Worm (Caenorhabditis elegans): ENCODE measurements around the gene grd-3.

grd-3 gene

DNA sequence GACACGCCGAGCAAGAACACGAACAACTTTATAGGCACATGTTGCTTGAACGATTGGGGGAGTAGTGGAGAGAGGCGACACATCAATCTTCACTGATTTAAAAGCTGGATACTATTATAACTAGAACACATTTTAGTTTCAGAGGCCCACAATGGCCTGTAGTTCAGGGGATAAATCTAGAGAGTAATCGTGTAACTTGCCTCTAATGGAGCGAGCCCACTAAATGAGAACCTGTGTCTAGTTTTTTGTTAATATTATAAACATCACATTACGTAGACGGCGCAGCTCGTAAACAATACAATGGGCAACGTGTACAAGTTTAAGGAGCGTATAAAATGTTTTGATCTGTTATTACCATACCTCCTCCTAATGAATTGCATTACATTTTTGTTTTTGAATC, 5.2 kb downstream of the grd-3 start, which contains the start of gene F58E2.5:
Gene F58E2.5, plus strand, starts transcription at position 301 of the 400 bp plus-strand sequence.
- TF ChIP-seq hmg-4 (GFP tag; optimal IDR thresholded peaks at IDR 0.05) = no peak
- no peak for TF ChIP-seq tbx-11 (GFP tag; IDR thresholded peaks at IDR 0.05)
- TF ChIP-seq B0310.2 (tag; optimal IDR thresholded peaks at IDR 0.05) = no peak
- TF ChIP-seq aly-1 (tag; optimal IDR thresholded peaks at IDR 0.05) = no peak
- TF ChIP-seq scrt-1 (GFP tag; IDR thresholded peaks at IDR 0.05) = no peak
- TF ChIP-seq tra-4 (tag; optimal IDR thresholded peaks at IDR 0.05) = no peak
- TF ChIP-seq ceh-36 (tag; optimal IDR thresholded peaks at IDR 0.05) = no peak
- no peak for TF ChIP-seq ets-7 (tag; optimal IDR thresholded peaks at IDR 0.05)
- no peak for TF ChIP-seq sea-1 (GFP tag; conservative IDR thresholded peaks at IDR 0.05)
- TF ChIP-seq hmbx-1 (tag; optimal IDR thresholded peaks at IDR 0.05) = no peak
- no peak for TF ChIP-seq ama-1 (optimal IDR thresholded peaks at IDR 0.05)
- no peak for TF ChIP-seq F13C5.2 (tag; optimal IDR thresholded peaks at IDR 0.05)
- TF ChIP-seq flt-1 (GFP tag; IDR thresholded peaks at IDR 0.05) = no peak
- no peak for TF ChIP-seq pes-1 (GFP tag; IDR thresholded peaks at IDR 0.05)
- TF ChIP-seq tbx-37 (GFP tag; conservative IDR thresholded peaks at IDR 0.05) = no peak
- no peak for TF ChIP-seq hnd-1 (tag; optimal IDR thresholded peaks at IDR 0.05)
- no peak for TF ChIP-seq ceh-13 (GFP tag; optimal IDR thresholded peaks at IDR 0.05)

DNA sequence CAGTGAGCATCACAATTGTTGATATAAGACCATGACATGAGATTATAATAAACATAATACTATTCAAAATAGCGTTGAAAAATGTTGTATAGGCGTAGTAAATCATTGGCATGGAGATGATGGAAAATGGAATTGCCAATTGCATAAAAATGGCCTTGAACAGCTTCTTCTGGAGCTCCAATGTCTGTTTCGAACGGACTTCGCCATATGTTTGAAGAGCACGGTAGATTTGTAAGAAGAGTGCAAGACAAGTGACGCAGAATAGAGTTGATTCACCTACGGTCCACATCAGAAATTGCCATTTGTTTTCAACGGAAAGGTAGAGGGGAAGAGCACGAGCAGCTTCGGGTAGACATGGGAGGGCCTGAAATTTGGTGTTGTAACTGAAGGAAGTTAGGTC, 7.9 kb downstream of the grd-3 start:
- no peak for TF ChIP-seq hmg-4 (GFP tag; optimal IDR thresholded peaks at IDR 0.05)
- TF ChIP-seq flt-1 (GFP tag; IDR thresholded peaks at IDR 0.05) = no peak
- TF ChIP-seq ceh-36 (tag; optimal IDR thresholded peaks at IDR 0.05) = no peak
- TF ChIP-seq pes-1 (GFP tag; IDR thresholded peaks at IDR 0.05) = no peak
- TF ChIP-seq ama-1 (optimal IDR thresholded peaks at IDR 0.05) = no peak
- TF ChIP-seq hnd-1 (tag; optimal IDR thresholded peaks at IDR 0.05) = no peak
- TF ChIP-seq B0310.2 (tag; optimal IDR thresholded peaks at IDR 0.05) = no peak
- no peak for TF ChIP-seq F13C5.2 (tag; optimal IDR thresholded peaks at IDR 0.05)
- no peak for TF ChIP-seq hmbx-1 (tag; optimal IDR thresholded peaks at IDR 0.05)

DNA sequence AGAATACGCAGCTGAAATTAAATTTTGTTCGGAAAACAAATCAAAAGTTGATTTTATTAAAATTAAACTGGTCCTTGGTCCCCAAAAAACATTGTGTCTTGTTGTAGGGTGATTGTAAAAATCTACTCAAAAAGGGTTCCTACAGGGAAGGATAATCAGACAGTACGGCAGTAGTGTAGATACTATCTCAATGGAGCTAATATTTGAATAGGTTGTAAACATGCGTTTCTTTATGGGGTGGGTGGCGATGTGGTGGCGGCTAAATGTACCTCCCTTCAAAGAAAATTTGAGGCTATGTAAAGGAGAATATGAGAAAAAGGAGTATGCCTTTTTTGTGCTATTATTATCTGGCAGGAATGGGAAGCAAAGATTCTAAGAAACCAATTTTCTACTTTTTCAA, 13.1 kb downstream of the grd-3 start:
- no peak for TF ChIP-seq scrt-1 (GFP tag; IDR thresholded peaks at IDR 0.05)
- TF ChIP-seq tbx-11 (GFP tag; IDR thresholded peaks at IDR 0.05) = no peak
- no peak for TF ChIP-seq aly-1 (tag; optimal IDR thresholded peaks at IDR 0.05)
- TF ChIP-seq F13C5.2 (tag; optimal IDR thresholded peaks at IDR 0.05) = no peak
- no peak for TF ChIP-seq ets-7 (tag; optimal IDR thresholded peaks at IDR 0.05)
- no peak for TF ChIP-seq tra-4 (tag; optimal IDR thresholded peaks at IDR 0.05)
- no peak for TF ChIP-seq sea-1 (GFP tag; conservative IDR thresholded peaks at IDR 0.05)
- no peak for TF ChIP-seq hmbx-1 (tag; optimal IDR thresholded peaks at IDR 0.05)
- TF ChIP-seq tbx-37 (GFP tag; conservative IDR thresholded peaks at IDR 0.05) = no peak
- no peak for TF ChIP-seq hnd-1 (tag; optimal IDR thresholded peaks at IDR 0.05)
- no peak for TF ChIP-seq hmg-4 (GFP tag; optimal IDR thresholded peaks at IDR 0.05)
- no peak for TF ChIP-seq ceh-36 (tag; optimal IDR thresholded peaks at IDR 0.05)
- TF ChIP-seq pes-1 (GFP tag; IDR thresholded peaks at IDR 0.05) = no peak
- no peak for TF ChIP-seq B0310.2 (tag; optimal IDR thresholded peaks at IDR 0.05)
- TF ChIP-seq ceh-13 (GFP tag; optimal IDR thresholded peaks at IDR 0.05) = no peak
- no peak for TF ChIP-seq ama-1 (optimal IDR thresholded peaks at IDR 0.05)

DNA sequence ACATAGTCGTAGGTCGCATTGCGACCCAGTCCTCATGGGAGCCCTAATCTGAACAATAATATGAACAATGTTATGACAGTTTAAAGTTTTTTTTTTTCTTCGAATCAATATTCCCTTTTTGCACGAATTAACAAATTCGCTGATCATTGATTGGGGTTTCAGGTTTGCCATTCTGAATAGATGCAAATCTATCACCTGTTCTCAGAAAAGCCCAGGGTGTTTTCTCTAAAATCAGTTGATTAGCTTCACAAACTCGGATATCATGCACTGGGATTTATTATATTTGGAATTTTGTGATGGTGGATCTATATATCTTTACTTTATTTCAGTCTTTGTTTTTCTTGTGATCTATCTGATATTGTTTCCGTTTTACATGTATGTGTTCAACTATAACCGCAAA, 13.9 kb downstream of the grd-3 start, which contains the start of gene srz-23:
Gene srz-23, plus strand, starts transcription at position 263 of the 400 bp plus-strand sequence.
- TF ChIP-seq tbx-37 (GFP tag; conservative IDR thresholded peaks at IDR 0.05) (no peak), F13C5.2 (tag; optimal IDR thresholded peaks at IDR 0.05) (no peak), hmg-4 (GFP tag; optimal IDR thresholded peaks at IDR 0.05) (no peak), flt-1 (GFP tag; IDR thresholded peaks at IDR 0.05) (no peak), ceh-36 (tag; optimal IDR thresholded peaks at IDR 0.05) (no peak), hnd-1 (tag; optimal IDR thresholded peaks at IDR 0.05) (no peak), scrt-1 (GFP tag; IDR thresholded peaks at IDR 0.05) (no peak), tra-4 (tag; optimal IDR thresholded peaks at IDR 0.05) (no peak), ama-1 (optimal IDR thresholded peaks at IDR 0.05) (no peak), aly-1 (tag; optimal IDR thresholded peaks at IDR 0.05) (no peak), pes-1 (GFP tag; IDR thresholded peaks at IDR 0.05) (no peak), ets-7 (tag; optimal IDR thresholded peaks at IDR 0.05) (no peak), tbx-11 (GFP tag; IDR thresholded peaks at IDR 0.05) (no peak), ceh-13 (GFP tag; optimal IDR thresholded peaks at IDR 0.05) (no peak), hmbx-1 (tag; optimal IDR thresholded peaks at IDR 0.05) (no peak), B0310.2 (tag; optimal IDR thresholded peaks at IDR 0.05) (no peak)

DNA sequence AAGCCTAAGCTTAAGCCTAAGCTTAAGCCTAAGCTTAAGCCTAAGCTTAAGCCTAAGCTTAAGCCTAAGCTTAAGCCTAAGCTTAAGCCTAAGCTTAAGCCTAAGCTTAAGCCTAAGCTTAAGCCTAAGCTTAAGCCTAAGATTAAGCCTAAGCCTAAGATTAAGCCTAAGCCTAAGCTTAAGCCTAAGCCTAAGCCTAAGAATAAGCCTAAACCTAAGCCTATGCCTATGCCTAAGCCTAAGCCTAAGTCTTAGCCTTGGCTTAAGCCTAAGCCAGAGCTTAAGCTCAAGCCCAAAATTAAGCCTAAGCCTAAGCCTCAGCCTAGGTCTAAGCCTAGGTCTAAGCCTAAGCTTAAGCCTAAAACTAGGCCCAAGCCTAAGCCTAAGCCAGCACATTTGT, 16.0 kb downstream of the grd-3 start:
- TF ChIP-seq ceh-36 (tag; optimal IDR thresholded peaks at IDR 0.05) = peak; percentile 94

DNA sequence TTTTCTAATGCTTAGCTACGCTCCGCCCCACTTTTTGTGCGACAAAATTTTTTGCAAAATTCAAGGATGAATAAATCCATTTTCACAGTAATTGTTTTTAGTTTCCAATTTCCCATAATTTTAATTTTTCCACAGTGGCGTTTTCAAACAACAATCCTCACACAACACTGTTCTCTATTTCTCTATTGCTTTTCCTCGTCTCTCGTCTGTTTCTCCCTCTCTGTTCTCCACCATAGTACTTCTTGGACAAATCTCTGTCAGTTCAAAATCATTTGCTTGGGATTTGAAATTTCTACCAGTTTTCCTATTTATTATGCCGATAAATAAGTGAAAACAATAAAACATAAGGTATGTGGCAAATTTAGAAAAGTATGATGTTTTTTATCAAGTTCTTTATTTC, 23.8 kb downstream of the grd-3 start, which contains the start of gene F58E2.4:
Gene F58E2.4, plus strand, starts transcription at position 134 of the 400 bp plus-strand sequence.
- TF ChIP-seq F13C5.2 (tag; optimal IDR thresholded peaks at IDR 0.05) = no peak
- no peak for TF ChIP-seq tbx-37 (GFP tag; conservative IDR thresholded peaks at IDR 0.05)
- no peak for TF ChIP-seq ceh-36 (tag; optimal IDR thresholded peaks at IDR 0.05)
- no peak for TF ChIP-seq tbx-11 (GFP tag; IDR thresholded peaks at IDR 0.05)
- TF ChIP-seq hmbx-1 (tag; optimal IDR thresholded peaks at IDR 0.05) = no peak
- TF ChIP-seq pes-1 (GFP tag; IDR thresholded peaks at IDR 0.05) = no peak
- TF ChIP-seq sea-1 (GFP tag; conservative IDR thresholded peaks at IDR 0.05) = no peak
- no peak for TF ChIP-seq ets-7 (tag; optimal IDR thresholded peaks at IDR 0.05)
- TF ChIP-seq ceh-13 (GFP tag; optimal IDR thresholded peaks at IDR 0.05) = no peak
- TF ChIP-seq B0310.2 (tag; optimal IDR thresholded peaks at IDR 0.05) = no peak

DNA sequence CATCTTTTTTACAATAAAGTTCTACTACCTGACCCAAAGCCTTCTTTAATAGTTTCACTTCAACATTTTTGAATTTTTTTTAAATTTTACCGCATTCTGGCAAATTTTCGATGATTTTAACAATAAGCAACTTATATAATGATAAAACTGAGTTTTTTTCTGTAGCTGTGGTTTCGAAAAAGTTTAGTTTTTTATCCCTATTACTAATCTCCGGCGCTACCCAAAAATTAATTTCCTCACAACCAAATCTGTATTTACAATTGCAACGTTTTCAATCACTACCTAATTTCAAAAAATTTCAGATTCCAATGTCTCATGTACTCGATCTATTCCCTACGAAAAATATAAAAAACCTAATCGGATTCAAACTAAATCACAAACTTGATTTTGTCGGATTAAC, 27.7 kb downstream of the grd-3 start, which contains the start of gene F58E2.3:
Gene F58E2.3, plus strand, starts transcription at position 301 of the 400 bp plus-strand sequence.
- TF ChIP-seq tbx-11 (GFP tag; IDR thresholded peaks at IDR 0.05) (no peak), hnd-1 (tag; optimal IDR thresholded peaks at IDR 0.05) (no peak), hmg-4 (GFP tag; optimal IDR thresholded peaks at IDR 0.05) (no peak), ceh-36 (tag; optimal IDR thresholded peaks at IDR 0.05) (no peak), B0310.2 (tag; optimal IDR thresholded peaks at IDR 0.05) (no peak), ets-7 (tag; optimal IDR thresholded peaks at IDR 0.05) (no peak)

DNA sequence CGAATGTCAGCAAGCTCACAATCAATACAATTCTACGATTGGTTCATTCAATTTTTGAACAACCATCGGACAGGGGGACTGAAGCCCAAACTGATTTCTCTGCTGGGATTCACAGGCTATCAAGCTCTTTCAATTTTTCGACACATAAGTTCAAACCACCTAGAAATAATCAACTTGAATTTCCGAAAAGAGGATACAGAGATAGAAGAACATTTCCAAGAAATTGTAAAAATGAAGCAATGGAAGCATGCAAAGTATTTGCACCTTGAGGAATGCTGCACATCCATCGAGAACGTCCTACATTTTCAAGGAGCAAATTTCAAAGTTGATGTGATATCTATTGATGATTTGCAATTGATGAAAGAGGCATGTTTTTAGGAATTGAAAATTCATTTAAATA, 28.3 kb downstream of the grd-3 start:
- TF ChIP-seq F13C5.2 (tag; optimal IDR thresholded peaks at IDR 0.05) (no peak), tbx-11 (GFP tag; IDR thresholded peaks at IDR 0.05) (no peak), hmg-4 (GFP tag; optimal IDR thresholded peaks at IDR 0.05) (no peak), flt-1 (GFP tag; IDR thresholded peaks at IDR 0.05) (no peak), scrt-1 (GFP tag; IDR thresholded peaks at IDR 0.05) (no peak), hmbx-1 (tag; optimal IDR thresholded peaks at IDR 0.05) (no peak), ama-1 (optimal IDR thresholded peaks at IDR 0.05) (no peak), aly-1 (tag; optimal IDR thresholded peaks at IDR 0.05) (no peak), tbx-37 (GFP tag; conservative IDR thresholded peaks at IDR 0.05) (no peak)

Data from whole organism, early embryonic.